Fruit fly (Drosophila melanogaster) whole organism: ENCODE measurements around the gene Arl1.

Experiments
- Dll ChIP-seq: fragments of >200 bp; optimal IDR thresholded peaks from 2 replicates; lab custom pipeline; 2017
- pan ChIP-seq: fragments of >200 bp; optimal IDR thresholded peaks from 2 replicates; lab custom pipeline; 2017

dm6 chr3L:15952909-15953308, 30.0 kb upstream of the Arl1 start:
- no peak for TF ChIP-seq Dll (lab: Kevin White, UChicago)
- no peak for TF ChIP-seq pan (lab: Kevin White, UChicago)
